Fruit fly (Drosophila melanogaster) whole organism, embryonic: ENCODE measurements around the gene CG15577.

Experiments
- Atf-2 ChIP-seq: fragments of 200-800 bp; sonication (Bioruptor generic); optimal IDR thresholded peaks from 2 replicates; lab custom pipeline; 2016; ENCODE audit warnings: missing biosample characterization, missing genetic modification characterization
- Awh ChIP-seq: fragments of 200-800 bp; sonication (Bioruptor generic); IDR thresholded peaks from 2 replicates; pipeline ENCODE4, ENCODE4 v1.3.6; 2022; ENCODE audit warnings: missing biosample characterization, missing genetic modification characterization
- B-H1 ChIP-seq: fragments of 200-800 bp; sonication (Bioruptor generic); IDR thresholded peaks from 3 replicates; pipeline ENCODE4 v1.3.6; 2022; ENCODE audit warnings: missing biosample characterization, missing genetic modification characterization
- CG10209 ChIP-seq: fragments of 200-800 bp; sonication (Bioruptor generic); optimal IDR thresholded peaks from 3 replicates; lab custom pipeline; 2017; ENCODE audit warnings: missing biosample characterization, mild to moderate bottlenecking, missing genetic modification characterization, missing genetic modification reagents
- CG10979 ChIP-seq: fragments of 200-800 bp; sonication (Bioruptor generic); optimal IDR thresholded peaks from 2 replicates; lab custom pipeline; 2018; ENCODE audit warnings: missing biosample characterization, mild to moderate bottlenecking, missing genetic modification characterization, moderate library complexity
- CG12155 ChIP-seq: fragments of 200-800 bp; sonication (Bioruptor generic); optimal IDR thresholded peaks from 3 replicates; lab custom pipeline; 2016; ENCODE audit warnings: missing biosample characterization, missing genetic modification characterization
- CG14860 ChIP-seq: fragments of 200-800 bp; sonication (Bioruptor generic); IDR thresholded peaks from 3 replicates; pipeline ENCODE4 v1.3.6; 2022; ENCODE audit warnings: missing biosample characterization, missing genetic modification characterization; ENCODE audit not compliant: partially characterized antibody
- CG15011 ChIP-seq: fragments of 200-800 bp; sonication (Bioruptor generic); optimal IDR thresholded peaks from 3 replicates; lab custom pipeline; 2018; ENCODE audit warnings: missing biosample characterization, mild to moderate bottlenecking, missing genetic modification characterization
- CG15073 ChIP-seq: fragments of 200-800 bp; sonication (Bioruptor generic); optimal IDR thresholded peaks from 2 replicates; lab custom pipeline; 2016; ENCODE audit warnings: missing biosample characterization, missing genetic modification characterization
- CG1647 ChIP-seq: fragments of 200-800 bp; sonication (Bioruptor generic); optimal IDR thresholded peaks from 3 replicates; lab custom pipeline; 2016; ENCODE audit warnings: missing biosample characterization, missing genetic modification characterization
- CG16815 ChIP-seq: fragments of 200-800 bp; sonication (Bioruptor generic); optimal IDR thresholded peaks from 3 replicates; lab custom pipeline; 2017; ENCODE audit warnings: missing biosample characterization, mild to moderate bottlenecking, missing genetic modification characterization
- CG17612 ChIP-seq: fragments of 200-800 bp; sonication (Bioruptor generic); IDR thresholded peaks from 2 replicates; pipeline ENCODE4 v1.3.6; 2022; ENCODE audit warnings: missing biosample characterization, missing genetic modification characterization
- CG3163 ChIP-seq: fragments of 200-800 bp; sonication (Bioruptor generic); optimal IDR thresholded peaks from 3 replicates; lab custom pipeline; 2016; ENCODE audit warnings: missing biosample characterization, missing genetic modification characterization
- CG4424 ChIP-seq: fragments of 200-800 bp; sonication (Bioruptor generic); optimal IDR thresholded peaks from 3 replicates; lab custom pipeline; 2016; ENCODE audit warnings: missing biosample characterization, missing genetic modification characterization
- CG4854 ChIP-seq: fragments of 200-800 bp; sonication (Bioruptor generic); optimal IDR thresholded peaks from 2 replicates; lab custom pipeline; 2016; ENCODE audit warnings: missing biosample characterization, missing genetic modification characterization, inconsistent platforms
- CG6683 ChIP-seq: fragments of 200-800 bp; sonication (Bioruptor generic); optimal IDR thresholded peaks from 2 replicates; lab custom pipeline; 2017; ENCODE audit warnings: missing biosample characterization, mild to moderate bottlenecking, missing genetic modification characterization, missing genetic modification reagents
- CG6854 ChIP-seq: fragments of 200-800 bp; sonication (Bioruptor generic); optimal IDR thresholded peaks from 3 replicates; lab custom pipeline; 2017; ENCODE audit warnings: missing biosample characterization, mild to moderate bottlenecking, missing genetic modification characterization
- CG7271 ChIP-seq: fragments of 200-800 bp; sonication (Bioruptor generic); optimal IDR thresholded peaks from 2 replicates; lab custom pipeline; 2018; ENCODE audit warnings: missing biosample characterization, mild to moderate bottlenecking, missing genetic modification characterization, moderate library complexity
- CG8944 ChIP-seq: fragments of 200-800 bp; sonication (Bioruptor generic); optimal IDR thresholded peaks from 3 replicates; lab custom pipeline; 2016; ENCODE audit warnings: missing biosample characterization, missing genetic modification characterization
- CG9797 ChIP-seq: fragments of 200-800 bp; sonication (Bioruptor generic); optimal IDR thresholded peaks from 3 replicates; lab custom pipeline; 2018; ENCODE audit warnings: missing biosample characterization, mild to moderate bottlenecking, missing genetic modification characterization
- CHES-1-like ChIP-seq: fragments of 200-800 bp; sonication (Bioruptor generic); optimal IDR thresholded peaks from 2 replicates; lab custom pipeline; 2016; ENCODE audit warnings: missing biosample characterization, missing genetic modification characterization
- Deaf1 ChIP-seq: fragments of 200-800 bp; optimal IDR thresholded peaks from 3 replicates; lab custom pipeline; 2019; ENCODE audit warnings: missing biosample characterization, mild to moderate bottlenecking, missing genetic modification characterization, moderate library complexity
- Dfd ChIP-seq, 2 experiments: fragments of >200 bp; optimal IDR thresholded peaks; 2 replicates each; lab custom pipeline; 2017; ENCODE audit warnings: missing biosample characterization in 2 of 2, missing genetic modification characterization in 2 of 2
- Dip3 ChIP-seq: fragments of 200-800 bp; sonication (Bioruptor generic); optimal IDR thresholded peaks from 3 replicates; lab custom pipeline; 2016; ENCODE audit warnings: missing biosample characterization, missing genetic modification characterization
- E2f2 ChIP-seq: fragments of 200-800 bp; sonication (Bioruptor generic); IDR thresholded peaks from 2 replicates; pipeline ENCODE4 v1.3.6; 2022; ENCODE audit warnings: missing biosample characterization, missing genetic modification characterization
- Fer2 ChIP-seq: fragments of 200-800 bp; sonication (Bioruptor generic); optimal IDR thresholded peaks from 2 replicates; lab custom pipeline; 2018; ENCODE audit warnings: missing biosample characterization, mild to moderate bottlenecking, missing genetic modification characterization, moderate library complexity
- H15 ChIP-seq: fragments of 200-800 bp; sonication (Bioruptor generic); IDR thresholded peaks from 3 replicates; pipeline ENCODE4 v1.3.6; 2022; ENCODE audit warnings: missing biosample characterization, missing genetic modification characterization
- Hr51 ChIP-seq, 2 experiments: fragments of 200-800 bp; sonication (Bioruptor generic); optimal IDR thresholded peaks; 2 replicates in 1 of 2; 3 replicates in 1 of 2; lab custom pipeline; 2016 to 2018; ENCODE audit warnings: missing biosample characterization in 2 of 2, missing genetic modification characterization in 2 of 2, mild to moderate bottlenecking in 1 of 2, moderate library complexity in 1 of 2
- Hr78 ChIP-seq, 2 experiments: fragments of 200-800 bp in 1 of 2; fragments of >200 bp in 1 of 2; sonication (Bioruptor generic) in 1 of 2; optimal IDR thresholded peaks; 2 replicates each; lab custom pipeline; 2017 to 2019; ENCODE audit warnings: missing biosample characterization in 2 of 2, missing genetic modification characterization in 2 of 2, mild to moderate bottlenecking in 1 of 2, moderate library complexity in 1 of 2
- Lpt ChIP-seq: fragments of >200 bp; optimal IDR thresholded peaks from 2 replicates; lab custom pipeline; 2018; ENCODE audit warnings: missing biosample characterization, missing genetic modification characterization
- Med ChIP-seq: fragments of 200-800 bp; sonication (Bioruptor generic); peaks from one replicate; lab custom pipeline; 2016; ENCODE audit warnings: missing biosample characterization, missing genetic modification characterization, mild to moderate bottlenecking, inconsistent platforms, moderate library complexity
- YL-1 ChIP-seq: fragments of 200-800 bp; sonication (Bioruptor generic); optimal IDR thresholded peaks from 3 replicates; lab custom pipeline; 2017; ENCODE audit warnings: missing biosample characterization, mild to moderate bottlenecking, missing genetic modification characterization
- ase ChIP-seq: fragments of 200-800 bp; sonication (Bioruptor generic); IDR thresholded peaks from 3 replicates; pipeline ENCODE4 v1.3.6; 2022; ENCODE audit warnings: missing biosample characterization, missing genetic modification characterization
- ash1 ChIP-seq: fragments of 200-800 bp; sonication (Bioruptor generic); optimal IDR thresholded peaks from 2 replicates; lab custom pipeline; 2018; ENCODE audit warnings: missing biosample characterization, mild to moderate bottlenecking, missing genetic modification characterization
- bab2 ChIP-seq: fragments of 200-800 bp; sonication (Bioruptor generic); optimal IDR thresholded peaks from 2 replicates; lab custom pipeline; 2016; ENCODE audit warnings: missing biosample characterization, missing genetic modification characterization
- bcd ChIP-seq: fragments of 200-800 bp; sonication (Bioruptor generic); optimal IDR thresholded peaks from 2 replicates; lab custom pipeline; 2017; ENCODE audit warnings: missing biosample characterization, mild to moderate bottlenecking, missing genetic modification characterization
- cas ChIP-seq: fragments of 200-800 bp; sonication (Bioruptor generic); IDR thresholded peaks from 2 replicates; pipeline ENCODE4 v1.3.6; 2022; ENCODE audit warnings: missing biosample characterization, missing genetic modification characterization
- cg ChIP-seq: fragments of 200-800 bp; sonication (Bioruptor generic); optimal IDR thresholded peaks from 3 replicates; lab custom pipeline; 2019; ENCODE audit warnings: missing biosample characterization, mild to moderate bottlenecking, missing genetic modification characterization, moderate library complexity
- chm ChIP-seq: fragments of 200-800 bp; sonication (Bioruptor generic); IDR thresholded peaks from 2 replicates; pipeline ENCODE4 v1.3.6; 2022; ENCODE audit warnings: missing biosample characterization, missing genetic modification characterization
- crc ChIP-seq: fragments of 200-800 bp; sonication (Bioruptor generic); optimal IDR thresholded peaks from 2 replicates; lab custom pipeline; 2016; ENCODE audit warnings: missing biosample characterization, missing genetic modification characterization
- disco-r ChIP-seq: fragments of 200-800 bp; sonication (Bioruptor generic); optimal IDR thresholded peaks from 2 replicates; lab custom pipeline; 2016; ENCODE audit warnings: missing biosample characterization, missing genetic modification characterization
- en ChIP-seq: fragments of 200-800 bp; sonication (Bioruptor generic); optimal IDR thresholded peaks from 2 replicates; lab custom pipeline; 2016; ENCODE audit warnings: missing biosample characterization, missing genetic modification characterization
- klu ChIP-seq: fragments of 200-800 bp; sonication (Bioruptor generic); IDR thresholded peaks from 2 replicates; pipeline ENCODE4 v1.3.6; 2022; ENCODE audit warnings: missing biosample characterization, missing genetic modification characterization
- lilli ChIP-seq: fragments of 200-800 bp; sonication (Bioruptor generic); optimal IDR thresholded peaks from 3 replicates; lab custom pipeline; 2016; ENCODE audit warnings: missing biosample characterization, missing genetic modification characterization
- maf-S ChIP-seq: fragments of 200-800 bp; sonication (Bioruptor generic); optimal IDR thresholded peaks from 2 replicates; lab custom pipeline; 2016; ENCODE audit warnings: missing biosample characterization, missing genetic modification characterization
- pfk ChIP-seq: fragments of 200-800 bp; sonication (Bioruptor generic); optimal IDR thresholded peaks from 2 replicates; lab custom pipeline; 2018; ENCODE audit warnings: missing biosample characterization, mild to moderate bottlenecking, missing genetic modification characterization, moderate library complexity
- psq ChIP-seq: fragments of 200-800 bp; sonication (Bioruptor generic); optimal IDR thresholded peaks from 2 replicates; lab custom pipeline; 2017; ENCODE audit warnings: missing biosample characterization, missing genetic modification characterization
- sens ChIP-seq: fragments of 200-800 bp; sonication (Bioruptor generic); peaks from one replicate; lab custom pipeline; 2016; ENCODE audit warnings: missing biosample characterization, missing genetic modification characterization
- ssp ChIP-seq: fragments of 200-800 bp; sonication (Bioruptor generic); IDR thresholded peaks from 2 replicates; pipeline ENCODE4 v1.3.6; 2022; ENCODE audit warnings: missing biosample characterization, missing genetic modification characterization
- vnd ChIP-seq: fragments of 200-800 bp; sonication (Bioruptor generic); IDR thresholded peaks from 3 replicates; pipeline ENCODE4 v1.3.6; 2022; ENCODE audit warnings: missing biosample characterization, missing genetic modification characterization; ENCODE audit not compliant: partially characterized antibody
- yki ChIP-seq: fragments of >200 bp; optimal IDR thresholded peaks from 3 replicates; lab custom pipeline; 2018
- z ChIP-seq: fragments of 200-800 bp; sonication (Bioruptor generic); IDR thresholded peaks from 3 replicates; pipeline ENCODE4 v1.3.6; 2022; ENCODE audit warnings: missing biosample characterization, missing genetic modification characterization

The CG15577 gene

DNA sequence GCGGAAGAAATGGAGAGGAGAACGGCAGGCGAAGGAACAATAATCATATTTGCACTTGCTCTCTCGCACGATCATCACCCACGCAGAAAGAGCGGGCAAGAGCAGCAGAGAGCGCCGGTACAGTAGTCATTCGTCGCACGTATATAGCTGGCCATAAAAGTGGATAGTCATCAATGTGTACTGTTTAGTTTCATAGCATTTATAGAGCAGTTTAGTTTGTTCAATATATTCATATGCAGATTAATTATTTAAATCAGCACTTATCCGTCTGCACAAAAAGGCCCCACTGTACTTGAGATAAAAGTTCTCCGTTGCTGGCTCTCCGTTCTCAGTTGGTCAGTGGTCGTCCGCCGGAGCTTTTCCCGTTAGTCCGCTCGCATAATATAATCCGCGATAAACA lies 48.0 kb upstream of the CG15577 start (continued):
- TF ChIP-seq CG16815 (GFP tag; lab: Kevin White, UChicago) (peak; percentile 96), Deaf1 (tag; lab: Kevin White, UChicago) (peak; percentile 84), CG17612 (GFP tag; lab: Robert Waterston, UW) (peak; percentile 99), CG10979 (tag; lab: Kevin White, UChicago) (peak; percentile 88), lilli (GFP tag; lab: Kevin White, UChicago) (peak; percentile 99), CG6683 (GFP tag; lab: Kevin White, UChicago) (peak; percentile 96), z (GFP tag; lab: Robert Waterston, UW) (peak; percentile 73), Dip3 (peak; percentile 99), yki (lab: Kevin White, UChicago) (no peak), CG3163 (GFP tag; lab: Kevin White, UChicago) (peak; percentile 90), Fer2 (tag; lab: Kevin White, UChicago) (peak; percentile 99), cg (GFP tag; lab: Kevin White, UChicago) (no peak), vnd (no peak), Hr78 (GFP tag; optimal IDR thresholded peaks at IDR 0.05; lab: Kevin White, UChicago) (peak in 1 of 2 experiments; percentile 69), ssp (peak; percentile 94), CG15073 (GFP tag; lab: Kevin White, UChicago) (peak; percentile 88), CG10209 (GFP tag; lab: Kevin White, UChicago) (peak; percentile 98), Med (GFP tag; lab: Kevin White, UChicago) (peak; percentile 100), E2f2 (peak; percentile 88), Awh (peak; percentile 99), CG8944 (GFP tag; lab: Kevin White, UChicago) (peak; percentile 98), klu (peak; percentile 99), CG1647 (GFP tag; lab: Kevin White, UChicago) (peak; percentile 97), CHES-1-like (GFP tag; lab: Kevin White, UChicago) (peak; percentile 98), ash1 (GFP tag; lab: Kevin White, UChicago) (peak; percentile 96), CG15011 (GFP tag; lab: Kevin White, UChicago) (peak; percentile 96), Dfd (GFP tag; optimal IDR thresholded peaks at IDR 0.05; lab: Kevin White, UChicago) (peak in 1 of 2 experiments; percentile 86), bcd (peak; percentile 99), CG4854 (GFP tag; lab: Kevin White, UChicago) (peak; percentile 96), disco-r (GFP tag; lab: Kevin White, UChicago) (peak; percentile 96), Hr51 (GFP tag; optimal IDR thresholded peaks at IDR 0.05; lab: Kevin White, UChicago) (peak; percentile 97), sens (peak; percentile 99), CG7271 (tag; lab: Kevin White, UChicago) (peak; percentile 76), YL-1 (peak; percentile 76), crc (GFP tag; lab: Kevin White, UChicago) (peak; percentile 97), Atf-2 (GFP tag; lab: Kevin White, UChicago) (peak; percentile 97), bab2 (GFP tag; lab: Kevin White, UChicago) (peak; percentile 99), B-H1 (GFP tag; lab: Robert Waterston, UW) (peak; percentile 98), CG4424 (peak; percentile 96), chm (GFP tag; lab: Robert Waterston, UW) (peak; percentile 98), CG9797 (GFP tag; lab: Kevin White, UChicago) (peak; percentile 43), pfk (GFP tag; lab: Kevin White, UChicago) (peak; percentile 73), H15 (GFP tag; lab: Robert Waterston, UW) (peak; percentile 98), CG12155 (peak; percentile 98), psq (peak; percentile 82), CG6854 (peak; percentile 96), Lpt (no peak), maf-S (peak; percentile 98), CG14860 (GFP tag; lab: Robert Waterston, UW) (no peak), cas (peak; percentile 99), ase (GFP tag; lab: Robert Waterston, UW) (peak; percentile 99), en (GFP tag; lab: Kevin White, UChicago) (peak; percentile 95)
